Fruit fly (Drosophila melanogaster): ENCODE data around the gene CG43362.

CG43362 gene

dm6 chr2L:18319577-18320316 lies 28.5 kb upstream of the CG43362 start, which contains the start of gene Fas3 (continued):
- TF ChIP-seq seq (GFP tag; IDR thresholded peaks at IDR 0.05) (no peak), CG10959 (GFP tag; IDR thresholded peaks at IDR 0.05) (no peak), Hr78 (GFP tag; optimal IDR thresholded peaks at IDR 0.05) (peak in 1 of 2 experiments; percentile 20), CG8924 (tag; optimal IDR thresholded peaks at IDR 0.05) (peak; percentile 53), CG4404 (GFP tag; IDR thresholded peaks at IDR 0.05) (no peak), Usf (GFP tag; optimal IDR thresholded peaks at IDR 0.05) (no peak), ssp (GFP tag; IDR thresholded peaks at IDR 0.05) (no peak), CG7745 (tag; optimal IDR thresholded peaks at IDR 0.05) (no peak), vfl (GFP tag; optimal IDR thresholded peaks at IDR 0.05) (no peak), CG30020 (tag; optimal IDR thresholded peaks at IDR 0.05) (no peak), CG2120 (GFP tag; optimal IDR thresholded peaks at IDR 0.05) (peak; percentile 22), CG15696 (tag; optimal IDR thresholded peaks at IDR 0.05) (no peak), CG11560 (tag; IDR thresholded peaks at IDR 0.05) (no peak), nau (GFP tag; optimal IDR thresholded peaks at IDR 0.05) (peak; percentile 23), CG7928 (GFP tag; optimal IDR thresholded peaks at IDR 0.05) (no peak), NC2α (GFP tag; optimal IDR thresholded peaks at IDR 0.05) (no peak), Sox102F (GFP tag; optimal IDR thresholded peaks at IDR 0.05) (peak; percentile 42), fd96Cb (tag; optimal IDR thresholded peaks at IDR 0.05) (no peak), CG1832 (GFP tag; optimal IDR thresholded peaks at IDR 0.05) (no peak), CG8478 (optimal IDR thresholded peaks at IDR 0.05) (no peak), CG10565 (GFP tag; optimal IDR thresholded peaks at IDR 0.05) (no peak), CG10654 (GFP tag; optimal IDR thresholded peaks at IDR 0.05) (no peak), Dip2 (GFP tag; IDR thresholded peaks at IDR 0.05) (no peak), Hsf (GFP tag; optimal IDR thresholded peaks at IDR 0.05) (no peak), danr (GFP tag; IDR thresholded peaks at IDR 0.05) (no peak), stc (GFP tag; IDR thresholded peaks at IDR 0.05) (0 out of 2 replicates have a peak, but pooled peaks have one; percentile 7), CG1529 (GFP tag; optimal IDR thresholded peaks at IDR 0.05) (peak; percentile 11), CG32772 (GFP tag; IDR thresholded peaks at IDR 0.05) (no peak), caup (GFP tag; optimal IDR thresholded peaks at IDR 0.05; ENCODE audit: severe bottlenecking) (peak; percentile 59), CG11723 (GFP tag; optimal IDR thresholded peaks at IDR 0.05) (no peak), YL-1 (GFP tag; optimal IDR thresholded peaks at IDR 0.05) (no peak), Dfd (GFP tag; optimal IDR thresholded peaks at IDR 0.05) (no peak), Trl (optimal IDR thresholded peaks at IDR 0.05) (no peak), Trl (GFP tag; optimal IDR thresholded peaks at IDR 0.05) (peak; percentile 25), CG17612 (GFP tag; IDR thresholded peaks at IDR 0.05) (no peak), E2f1 (GFP tag; IDR thresholded peaks at IDR 0.05) (no peak), ash1 (GFP tag; optimal IDR thresholded peaks at IDR 0.05) (peak; percentile 25), bab2 (GFP tag; optimal IDR thresholded peaks at IDR 0.05) (no peak), CG17912 (GFP tag; optimal IDR thresholded peaks at IDR 0.05) (no peak), PHDP (tag; optimal IDR thresholded peaks at IDR 0.05) (peak; percentile 35), CG2199 (GFP tag; IDR thresholded peaks at IDR 0.05) (peak; percentile 97), CG10543 (GFP tag; optimal IDR thresholded peaks at IDR 0.05) (no peak), sc (optimal IDR thresholded peaks at IDR 0.05) (no peak), sc (GFP tag; optimal IDR thresholded peaks at IDR 0.05) (no peak), CG15601 (tag; optimal IDR thresholded peaks at IDR 0.05) (no peak), pnt (GFP tag; optimal IDR thresholded peaks at IDR 0.05) (no peak), crp (GFP tag; optimal IDR thresholded peaks at IDR 0.05) (no peak), CG2129 (GFP tag; IDR thresholded peaks at IDR 0.05; ENCODE audit: partially characterized antibody) (no peak), Lhr (GFP tag; optimal IDR thresholded peaks at IDR 0.05) (no peak), CG14860 (GFP tag; IDR thresholded peaks at IDR 0.05; ENCODE audit: partially characterized antibody) (peak; percentile 40; the same call in 1 of the 3 replicates)
